Worm (Caenorhabditis elegans) whole organism, L1 larva: Measurements from ENCODE around the gene K03A11.4.
A peak's percentile ranks its signal among the peaks of the same experiment; 100 is the strongest.

Experiments used
- C16A3.4 ChIP-seq: fragments of 150-350 bp; optimal IDR thresholded peaks from 2 replicates; lab custom pipeline; 2014; ENCODE audit warnings: missing biosample characterization, missing genetic modification characterization
- alr-1 ChIP-seq: fragments of 200-800 bp; sonication (Bioruptor generic); optimal IDR thresholded peaks from 2 replicates; lab custom pipeline; 2018; ENCODE audit warnings: borderline replicate concordance, mild to moderate bottlenecking, missing genetic modification characterization, missing compliant biosample characterization
- ama-1 ChIP-seq: fragments of 150-350 bp; optimal IDR thresholded peaks from 2 replicates; lab custom pipeline; 2014
- ceh-82 ChIP-seq, 3 experiments: fragments of 150-350 bp in 1 of 3; sonication (generic microtip) in 2 of 3; optimal IDR thresholded peaks; 2 replicates each; lab custom pipeline; 2014 to 2017; ENCODE audit warnings: missing biosample characterization in 3 of 3, missing genetic modification characterization in 3 of 3
- ceh-88 ChIP-seq: fragments of 200-800 bp; sonication (Bioruptor generic); IDR thresholded peaks from 2 replicates; pipeline ENCODE4 v1.3.6; 2022; ENCODE audit warnings: missing genetic modification characterization, missing compliant biosample characterization
- dpl-1 ChIP-seq, 3 experiments: fragments of 150-350 bp in 2 of 3; sonication (generic microtip) in 1 of 3; optimal IDR thresholded peaks; 2 replicates each; lab custom pipeline; 2014 to 2017; ENCODE audit warnings: missing biosample characterization in 3 of 3, missing genetic modification characterization in 3 of 3, missing genetic modification reagents in 3 of 3
- efl-1 ChIP-seq, 4 experiments: fragments of 150-350 bp; optimal IDR thresholded peaks in 3 of 4; peaks in 1 of 4; 1 replicate in 1 of 4; 2 replicates in 3 of 4; lab custom pipeline; 2014; ENCODE audit warnings: missing biosample characterization in 2 of 4, missing genetic modification characterization in 2 of 4, missing genetic modification reagents in 2 of 4
- elt-2 ChIP-seq: sonication (generic microtip); optimal IDR thresholded peaks from 2 replicates; lab custom pipeline; 2016; ENCODE audit warnings: missing genetic modification characterization, mild to moderate bottlenecking, inconsistent platforms, missing compliant biosample characterization, missing genetic modification reagents
- elt-3 ChIP-seq, 6 experiments: fragments of 150-350 bp in 1 of 6; sonication (generic microtip); optimal IDR thresholded peaks; 2 replicates each; lab custom pipeline; 2017 to 2018; ENCODE audit warnings: missing biosample characterization in 6 of 6, missing genetic modification characterization in 6 of 6, inconsistent platforms in 1 of 6
- fkh-8 ChIP-seq: sonication (generic microtip); optimal IDR thresholded peaks from 2 replicates; lab custom pipeline; 2016; ENCODE audit warnings: mild to moderate bottlenecking, missing genetic modification characterization, missing compliant biosample characterization
- fos-1 ChIP-seq: fragments of 150-350 bp; optimal IDR thresholded peaks from 2 replicates; lab custom pipeline; 2014; ENCODE audit warnings: missing biosample characterization, missing genetic modification characterization
- hlh-17 ChIP-seq: fragments of 200-800 bp; sonication (Bioruptor generic); optimal IDR thresholded peaks from 2 replicates; lab custom pipeline; 2018; ENCODE audit warnings: missing genetic modification characterization, mild to moderate bottlenecking, missing compliant biosample characterization, moderate library complexity, borderline replicate concordance
- hpl-2 ChIP-seq: fragments of 150-350 bp; optimal IDR thresholded peaks from 2 replicates; lab custom pipeline; 2014; ENCODE audit warnings: missing biosample characterization, missing genetic modification reagents, missing genetic modification characterization
- lin-14 ChIP-seq: fragments of 200-800 bp; sonication (Bioruptor generic); optimal IDR thresholded peaks from 2 replicates; lab custom pipeline; 2018; ENCODE audit warnings: mild to moderate bottlenecking, missing genetic modification characterization, moderate library complexity, missing compliant biosample characterization
- lin-35 ChIP-seq, 2 experiments: fragments of 150-350 bp; optimal IDR thresholded peaks; 2 replicates each; lab custom pipeline; 2014; ENCODE audit warnings: missing biosample characterization in 2 of 2, missing genetic modification characterization in 2 of 2, missing genetic modification reagents in 2 of 2
- lsy-2 ChIP-seq, 2 experiments: fragments of 150-350 bp; optimal IDR thresholded peaks; 2 replicates each; lab custom pipeline; 2014; ENCODE audit warnings: missing biosample characterization in 2 of 2, missing genetic modification characterization in 2 of 2
- mdl-1 ChIP-seq, 2 experiments: fragments of 150-350 bp; optimal IDR thresholded peaks; 2 replicates each; lab custom pipeline; 2014 to 2017; ENCODE audit warnings: missing biosample characterization in 2 of 2, missing genetic modification characterization in 2 of 2, inconsistent platforms in 1 of 2
- mep-1 ChIP-seq: fragments of 150-350 bp; optimal IDR thresholded peaks from 2 replicates; lab custom pipeline; 2014; ENCODE audit warnings: missing biosample characterization, missing genetic modification characterization
- nhr-20 ChIP-seq: sonication (generic microtip); optimal IDR thresholded peaks from 2 replicates; lab custom pipeline; 2016; ENCODE audit warnings: mild to moderate bottlenecking, missing genetic modification characterization, missing compliant biosample characterization
- nhr-237 ChIP-seq: fragments of 150-350 bp; optimal IDR thresholded peaks from 2 replicates; lab custom pipeline; 2014; ENCODE audit warnings: missing biosample characterization, missing genetic modification characterization
- nhr-28 ChIP-seq: fragments of 150-350 bp; optimal IDR thresholded peaks from 2 replicates; lab custom pipeline; 2014; ENCODE audit warnings: missing biosample characterization, missing genetic modification characterization
- nhr-71 ChIP-seq: sonication (generic microtip); optimal IDR thresholded peaks from 2 replicates; lab custom pipeline; 2016; ENCODE audit warnings: mild to moderate bottlenecking, missing genetic modification characterization, moderate library complexity, missing compliant biosample characterization
- nhr-85 ChIP-seq: sonication (generic microtip); peaks from one replicate; lab custom pipeline; 2016; ENCODE audit warnings: missing genetic modification characterization, inconsistent platforms, missing compliant biosample characterization
- nhr-90 ChIP-seq: sonication (generic microtip); optimal IDR thresholded peaks from 2 replicates; lab custom pipeline; 2016; ENCODE audit warnings: mild to moderate bottlenecking, missing genetic modification characterization, missing compliant biosample characterization; ENCODE audit not compliant: poor library complexity
- pax-3 ChIP-seq: fragments of 200-800 bp; sonication (Bioruptor generic); optimal IDR thresholded peaks from 2 replicates; lab custom pipeline; 2018; ENCODE audit warnings: mild to moderate bottlenecking, missing genetic modification characterization, moderate library complexity, missing compliant biosample characterization
- pqm-1 ChIP-seq: sonication (generic microtip); optimal IDR thresholded peaks from 3 replicates; lab custom pipeline; 2017; ENCODE audit warnings: missing biosample characterization, missing genetic modification characterization
- rnt-1 ChIP-seq: sonication (generic microtip); optimal IDR thresholded peaks from 2 replicates; lab custom pipeline; 2016; ENCODE audit warnings: mild to moderate bottlenecking, missing genetic modification characterization, moderate library complexity, missing compliant biosample characterization
- snpc-4 ChIP-seq: fragments of 150-350 bp; optimal IDR thresholded peaks from 2 replicates; lab custom pipeline; 2014; ENCODE audit warnings: missing biosample characterization, missing genetic modification characterization
- snu-23 ChIP-seq: sonication (generic microtip); optimal IDR thresholded peaks from 2 replicates; lab custom pipeline; 2016; ENCODE audit warnings: missing genetic modification characterization, missing compliant biosample characterization
- sox-4 ChIP-seq: sonication (generic microtip); optimal IDR thresholded peaks from 2 replicates; lab custom pipeline; 2016; ENCODE audit warnings: missing genetic modification characterization, missing compliant biosample characterization
- unc-130 ChIP-seq: fragments of 150-350 bp; optimal IDR thresholded peaks from 2 replicates; lab custom pipeline; 2017; ENCODE audit warnings: missing biosample characterization, missing genetic modification characterization, inconsistent platforms
- ztf-4 ChIP-seq: fragments of 150-350 bp; optimal IDR thresholded peaks from 2 replicates; lab custom pipeline; 2014; ENCODE audit warnings: missing biosample characterization, missing genetic modification characterization

The K03A11.4 gene

ce11 chrX:13104966-13105365, 27.0 kb downstream of the K03A11.4 start, which contains the start of gene F17H10.1 (continued):
- TF ChIP-seq fkh-8 (peak; percentile 44), lsy-2 (tag; optimal IDR thresholded peaks at IDR 0.05; lab: Kevin White, UChicago) (peak in 1 of 2 experiments; percentile 56), snpc-4 (tag; lab: Kevin White, UChicago) (peak; percentile 3), nhr-20 (tag; lab: Kevin White, UChicago) (peak; percentile 93), elt-3 (tag; optimal IDR thresholded peaks at IDR 0.05; lab: Kevin White, UChicago) (peak in 5 of 6 experiments; percentile 30 to 95 (median 65)), ceh-82 (tag; optimal IDR thresholded peaks at IDR 0.05; lab: Kevin White, UChicago) (peak in 2 of 3 experiments; percentile 12 to 69), sox-4 (tag; lab: Kevin White, UChicago) (peak; percentile 18), unc-130 (tag; lab: Kevin White, UChicago) (peak; percentile 86), C16A3.4 (peak; percentile 69), elt-2 (tag; lab: Kevin White, UChicago) (peak; percentile 90), ama-1 (no peak), nhr-90 (tag; lab: Kevin White, UChicago) (peak; percentile 85), nhr-28 (no peak), ceh-88 (0 out of 2 replicates have a peak, but pooled peaks have one; percentile 18), lin-35 (GFP tag; optimal IDR thresholded peaks at IDR 0.05; lab: Kevin White, UChicago) (peak; percentile 50 to 81), dpl-1 (GFP tag; optimal IDR thresholded peaks at IDR 0.05; lab: Kevin White, UChicago) (peak; percentile 17 to 47 (median 42)), pax-3 (peak; percentile 19)

- TF ChIP-seq elt-2 (tag; lab: Kevin White, UChicago), result peak; percentile 7
- peak; percentile 81 for TF ChIP-seq nhr-71 (tag; lab: Kevin White, UChicago)
- TF ChIP-seq nhr-237 (tag; lab: Kevin White, UChicago), result no peak
- TF ChIP-seq nhr-20 (tag; lab: Kevin White, UChicago), result peak; percentile 41
- TF ChIP-seq lin-14 (GFP tag; lab: Kevin White, UChicago), result peak; percentile 50
- TF ChIP-seq snu-23, result peak; percentile 32
- no peak for TF ChIP-seq fos-1 (tag; lab: Kevin White, UChicago)
- TF ChIP-seq ztf-4 (tag; lab: Kevin White, UChicago), result peak; percentile 49
- TF ChIP-seq mdl-1 (tag; optimal IDR thresholded peaks at IDR 0.05; lab: Kevin White, UChicago), result peak in 1 of 2 experiments; percentile 49
- TF ChIP-seq rnt-1, result peak; percentile 34
These were observed 28.3 kb downstream of the K03A11.4 start for ce11 chrX:13106177-13106761.

ce11 chrX:13108664-13109063, 30.7 kb downstream of the K03A11.4 start:
- TF ChIP-seq nhr-71 (tag; lab: Kevin White, UChicago), result peak; percentile 30
- peak; percentile 12 for TF ChIP-seq ama-1
- peak; percentile 3 for TF ChIP-seq nhr-90 (tag; lab: Kevin White, UChicago)
- no peak for TF ChIP-seq ztf-4 (tag; lab: Kevin White, UChicago)
- TF ChIP-seq elt-2 (tag; lab: Kevin White, UChicago), result peak; percentile 12
- peak; percentile 48 for TF ChIP-seq nhr-85 (tag; lab: Kevin White, UChicago)
- no peak for TF ChIP-seq mep-1 (tag; lab: Kevin White, UChicago)
- peak; percentile 6 for TF ChIP-seq nhr-20 (tag; lab: Kevin White, UChicago)
- TF ChIP-seq hlh-17 (GFP tag; lab: Kevin White, UChicago), result no peak

- TF ChIP-seq efl-1 (optimal IDR thresholded peaks at IDR 0.05; lab: Kevin White, UChicago), result no peak
- TF ChIP-seq efl-1 (GFP tag; optimal IDR thresholded peaks at IDR 0.05 in 1 of 2; lab: Kevin White, UChicago), result peak in 1 of 2 experiments; percentile 87
- TF ChIP-seq nhr-85 (tag; lab: Kevin White, UChicago), result peak; percentile 44
- TF ChIP-seq alr-1 (tag; lab: Kevin White, UChicago), result no peak
These were observed 32.0 kb downstream of the K03A11.4 start for ce11 chrX:13110004-13110403.

- TF ChIP-seq mep-1 (tag; lab: Kevin White, UChicago) (no peak), pqm-1 (tag; lab: Kevin White, UChicago) (no peak), elt-3 (tag; optimal IDR thresholded peaks at IDR 0.05; lab: Kevin White, UChicago) (peak in 3 of 6 experiments; percentile 17 to 91 (median 76)), hpl-2 (no peak)
These were observed 34.7 kb downstream of the K03A11.4 start for ce11 chrX:13112664-13113063.
